Fruit fly (Drosophila melanogaster): ENCODE measurements around the gene cDIP.
A peak's percentile ranks its signal among the peaks of the same experiment; 100 is the strongest.

cDIP gene

DNA sequence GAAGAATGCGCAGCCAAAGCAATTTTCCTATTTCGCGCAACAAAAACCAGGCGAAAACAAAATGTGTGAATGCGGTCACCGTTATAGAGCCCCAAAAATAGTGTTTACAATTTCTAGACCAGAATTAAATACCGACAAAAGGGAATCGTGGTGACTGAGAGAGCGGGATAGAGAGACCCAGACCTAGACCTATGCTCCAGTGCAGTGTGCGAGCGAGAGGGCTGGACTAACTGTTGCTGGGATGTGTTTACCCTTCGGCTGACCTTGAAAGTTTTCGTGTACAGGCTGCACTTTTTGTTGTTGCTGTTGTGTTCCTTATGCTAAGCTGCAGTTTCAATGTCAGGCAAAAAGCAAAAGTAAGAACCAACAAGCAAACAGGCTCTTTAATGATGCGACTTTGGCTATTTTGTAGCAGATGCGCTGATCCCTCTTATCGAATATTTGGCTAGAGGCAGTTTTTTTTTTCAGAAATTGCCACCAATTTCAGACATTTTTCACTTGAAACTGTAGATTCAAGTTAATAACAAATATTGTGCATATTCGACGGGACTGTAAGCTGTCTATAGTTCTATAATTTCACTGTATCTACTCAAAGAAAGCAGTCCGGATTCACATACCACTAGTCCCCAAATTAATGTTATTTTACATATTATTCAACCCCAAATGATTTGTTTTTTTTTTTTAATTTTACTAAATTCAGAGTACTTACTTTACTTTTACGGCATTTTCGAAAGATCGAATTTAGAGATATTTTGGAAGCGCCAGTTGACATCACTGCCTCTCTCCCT is 25.9 kb upstream of the cDIP start (continued):
- TF ChIP-seq Ravus (GFP tag; IDR thresholded peaks at IDR 0.05) (no peak), sim (GFP tag; IDR thresholded peaks at IDR 0.05) (no peak), trem (tag; optimal IDR thresholded peaks at IDR 0.05) (no peak), CG14441 (GFP tag; IDR thresholded peaks at IDR 0.05) (no peak), CG11695 (GFP tag; IDR thresholded peaks at IDR 0.05) (no peak), Mrtf (GFP tag; IDR thresholded peaks at IDR 0.05) (0 out of 3 replicates have a peak, but pooled peaks have one; percentile 7), CG14050 (GFP tag; IDR thresholded peaks at IDR 0.05) (no peak), CG11504 (tag; optimal IDR thresholded peaks at IDR 0.05) (peak; percentile 63), D19A (tag; optimal IDR thresholded peaks at IDR 0.05) (no peak), cwo (GFP tag; optimal IDR thresholded peaks at IDR 0.05) (peak; percentile 13), HmgZ (tag; optimal IDR thresholded peaks at IDR 0.05) (no peak), psq (GFP tag; optimal IDR thresholded peaks at IDR 0.05) (no peak), CG3281 (GFP tag; optimal IDR thresholded peaks at IDR 0.05) (peak; percentile 19), gro (GFP tag; optimal IDR thresholded peaks at IDR 0.05) (no peak), CG8290 (GFP tag; optimal IDR thresholded peaks at IDR 0.05) (no peak), CG8290 (tag; optimal IDR thresholded peaks at IDR 0.05) (no peak), klu (GFP tag; IDR thresholded peaks at IDR 0.05) (no peak), CG8388 (GFP tag; optimal IDR thresholded peaks at IDR 0.05) (no peak), zfh2 (GFP tag; optimal IDR thresholded peaks at IDR 0.05) (no peak), Six4 (GFP tag; optimal IDR thresholded peaks at IDR 0.05) (no peak), Awh (GFP tag; IDR thresholded peaks at IDR 0.05) (no peak), phol (tag; optimal IDR thresholded peaks at IDR 0.05) (peak; percentile 50), CG10321 (GFP tag; IDR thresholded peaks at IDR 0.05) (no peak), Mad (GFP tag; optimal IDR thresholded peaks at IDR 0.05) (peak; percentile 29), CG7556 (GFP tag; optimal IDR thresholded peaks at IDR 0.05) (peak; percentile 64), gem (tag; optimal IDR thresholded peaks at IDR 0.05) (peak; percentile 49), NfI (GFP tag; optimal IDR thresholded peaks at IDR 0.05) (no peak), CG2199 (GFP tag; IDR thresholded peaks at IDR 0.05) (no peak), unc-4 (GFP tag; IDR thresholded peaks at IDR 0.05; ENCODE audit: partially characterized antibody) (no peak), Lim3 (GFP tag; IDR thresholded peaks at IDR 0.05) (no peak), emc (GFP tag; optimal IDR thresholded peaks at IDR 0.05) (no peak), CG43689 (GFP tag; IDR thresholded peaks at IDR 0.05) (no peak), ac (GFP tag; optimal IDR thresholded peaks at IDR 0.05) (no peak), E2f2 (GFP tag; IDR thresholded peaks at IDR 0.05) (no peak), E2f1 (GFP tag; IDR thresholded peaks at IDR 0.05) (no peak), Vsx1 (GFP tag; optimal IDR thresholded peaks at IDR 0.05) (no peak), Atf3 (GFP tag; optimal IDR thresholded peaks at IDR 0.05) (no peak), dpn (GFP tag; optimal IDR thresholded peaks at IDR 0.05) (peak; percentile 9 to 12), esg (GFP tag; conservative IDR thresholded peaks at IDR 0.05) (0 out of 2 replicates have a peak, but pooled peaks have one; percentile 5), scrt (GFP tag; optimal IDR thresholded peaks at IDR 0.05) (peak; percentile 61), CG4707 (GFP tag; optimal IDR thresholded peaks at IDR 0.05) (no peak), CG7963 (GFP tag; IDR thresholded peaks at IDR 0.05; ENCODE audit: partially characterized antibody) (no peak), CG15073 (GFP tag; optimal IDR thresholded peaks at IDR 0.05) (no peak), tio (GFP tag; optimal IDR thresholded peaks at IDR 0.05) (peak; percentile 48), wor (GFP tag; IDR thresholded peaks at IDR 0.05) (no peak), CG6689 (GFP tag; IDR thresholded peaks at IDR 0.05) (peak; percentile 29; the same call in 1 of the 2 replicates), ro (GFP tag; IDR thresholded peaks at IDR 0.05) (no peak), pita (GFP tag; optimal IDR thresholded peaks at IDR 0.05) (no peak), HLHmδ (GFP tag; optimal IDR thresholded peaks at IDR 0.05) (no peak), NK7.1 (GFP tag; optimal IDR thresholded peaks at IDR 0.05) (no peak), CG14667 (GFP tag; IDR thresholded peaks at IDR 0.05) (no peak)

Measured in whole organism, embryonic.